Worm (Caenorhabditis elegans): ENCODE measurements around the gene unc-85.
A peak's percentile ranks its signal among the peaks of the same experiment; 100 is the strongest.

Gene unc-85

ce11 chrII:4703011-4703410 lies 1.1 kb downstream of the unc-85 start (continued):
- TF ChIP-seq ztf-28 (GFP tag; IDR thresholded peaks at IDR 0.05) (no peak), attf-3 (GFP tag; conservative IDR thresholded peaks at IDR 0.05) (no peak), ztf-26 (tag; optimal IDR thresholded peaks at IDR 0.05) (no peak), F52B5.7 (tag; optimal IDR thresholded peaks at IDR 0.05) (no peak), nhr-27 (tag; optimal IDR thresholded peaks at IDR 0.05) (no peak), ets-4 (GFP tag; optimal IDR thresholded peaks at IDR 0.05) (no peak), T07F8.4 (tag; optimal IDR thresholded peaks at IDR 0.05) (no peak), F22D6.2 (tag; optimal IDR thresholded peaks at IDR 0.05) (no peak), die-1 (tag; optimal IDR thresholded peaks at IDR 0.05) (peak; percentile 10), B0261.1 (tag; optimal IDR thresholded peaks at IDR 0.05) (no peak), lir-1 (GFP tag; conservative IDR thresholded peaks at IDR 0.05) (no peak), Y53G8AR.9 (GFP tag; conservative IDR thresholded peaks at IDR 0.05) (peak; percentile 83), xnd-1 (tag; optimal IDR thresholded peaks at IDR 0.05) (peak; percentile 13), rcor-1 (GFP tag; IDR thresholded peaks at IDR 0.05) (peak; percentile 77), mcd-1 (GFP tag; IDR thresholded peaks at IDR 0.05) (no peak), F57A8.1 (GFP tag; optimal IDR thresholded peaks at IDR 0.05) (no peak), aptf-3 (GFP tag; IDR thresholded peaks at IDR 0.05) (no peak), F55B11.4 (tag; optimal IDR thresholded peaks at IDR 0.05; ENCODE audit: borderline replicate concordance, insufficient read depth) (no peak), lin-35 (GFP tag; optimal IDR thresholded peaks at IDR 0.05) (peak in 1 of 3 experiments; percentile 36), F23B12.7 (tag; optimal IDR thresholded peaks at IDR 0.05; ENCODE audit: insufficient read depth) (peak; percentile 19), attf-5 (GFP tag; optimal IDR thresholded peaks at IDR 0.05) (no peak), ceh-27 (GFP tag; optimal IDR thresholded peaks at IDR 0.05) (no peak), lin-40 (tag; optimal IDR thresholded peaks at IDR 0.05) (no peak), nhr-80 (tag; optimal IDR thresholded peaks at IDR 0.05) (no peak), pbrm-1 (GFP tag; IDR thresholded peaks at IDR 0.05) (no peak), ceh-91 (GFP tag; IDR thresholded peaks at IDR 0.05) (no peak), lsl-1 (GFP tag; optimal IDR thresholded peaks at IDR 0.05) (peak; percentile 55), F49E8.2 (tag; optimal IDR thresholded peaks at IDR 0.05; ENCODE audit: insufficient read depth) (peak; percentile 62)

DNA sequence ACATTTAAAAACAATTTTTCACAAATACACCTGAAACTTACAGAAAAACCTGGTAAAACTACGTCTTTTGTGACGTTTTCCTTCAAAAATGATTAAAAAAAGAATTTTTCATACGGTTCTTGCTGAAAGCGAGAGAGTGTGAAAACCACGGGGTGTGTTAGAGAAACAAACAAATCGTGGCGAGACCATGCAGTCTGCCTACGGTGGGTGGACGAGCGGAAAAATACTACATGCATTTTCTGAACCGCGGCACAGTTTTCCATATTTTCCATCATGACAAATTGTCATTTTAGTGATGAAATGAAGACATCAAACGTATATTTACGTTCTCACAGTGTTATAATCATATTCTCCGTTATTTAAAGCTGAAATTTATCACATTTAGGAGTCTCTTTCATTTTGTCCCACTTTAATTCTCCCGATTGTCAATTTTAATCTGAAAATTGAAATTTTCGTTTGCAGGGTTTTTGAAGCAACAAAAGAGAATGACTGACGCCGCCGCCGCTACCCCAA lies 4.5 kb downstream of the unc-85 start, which contains the start of the genes F10G7.9 and tsn-1:
Gene F10G7.9 (minus strand): TSS at position 127 of the 513 bp plus-strand sequence.
Gene tsn-1 (plus strand): TSS at position 463 of the 513 bp plus-strand sequence.
- TF ChIP-seq tbp1 (GFP tag; optimal IDR thresholded peaks at IDR 0.05) (peak; percentile 30), ztf-6 (GFP tag; IDR thresholded peaks at IDR 0.05) (no peak), lin-54 (GFP tag; optimal IDR thresholded peaks at IDR 0.05) (peak; percentile 68), egrh-3 (GFP tag; IDR thresholded peaks at IDR 0.05) (no peak), dpl-1 (GFP tag; optimal IDR thresholded peaks at IDR 0.05) (peak; percentile 52), nfyb-1 (GFP tag; IDR thresholded peaks at IDR 0.05) (peak; percentile 33; the same call in 1 of the 2 replicates), dpff-1 (tag; optimal IDR thresholded peaks at IDR 0.05) (no peak), Y79H2A.3 (GFP tag; conservative IDR thresholded peaks at IDR 0.05) (no peak), K12H6.12 (tag; optimal IDR thresholded peaks at IDR 0.05) (no peak), aptf-3 (GFP tag; IDR thresholded peaks at IDR 0.05) (no peak), rec-8 (tag; optimal IDR thresholded peaks at IDR 0.05) (no peak), attf-3 (GFP tag; conservative IDR thresholded peaks at IDR 0.05) (no peak), F57A8.1 (GFP tag; optimal IDR thresholded peaks at IDR 0.05) (no peak), fkh-3 (tag; optimal IDR thresholded peaks at IDR 0.05) (no peak), nhr-90 (tag; optimal IDR thresholded peaks at IDR 0.05) (no peak), unc-62 (GFP tag; optimal IDR thresholded peaks at IDR 0.05) (no peak), B0035.1 (tag; optimal IDR thresholded peaks at IDR 0.05) (no peak), snpc-3.4 (tag; optimal IDR thresholded peaks at IDR 0.05) (peak; percentile 74), ceh-79 (tag; optimal IDR thresholded peaks at IDR 0.05) (no peak), ama-1 (optimal IDR thresholded peaks at IDR 0.05) (no peak), ama-1 (GFP tag; optimal IDR thresholded peaks at IDR 0.05) (no peak), F52B5.7 (tag; optimal IDR thresholded peaks at IDR 0.05) (no peak), Y67H2A.10 (GFP tag; conservative IDR thresholded peaks at IDR 0.05) (no peak), repo-1 (tag; optimal IDR thresholded peaks at IDR 0.05) (no peak), attf-5 (GFP tag; optimal IDR thresholded peaks at IDR 0.05) (peak; percentile 58), ccch-3 (GFP tag; optimal IDR thresholded peaks at IDR 0.05) (no peak)
